Worm (Caenorhabditis elegans): ENCODE measurements around the gene sox-3.

DNA sequence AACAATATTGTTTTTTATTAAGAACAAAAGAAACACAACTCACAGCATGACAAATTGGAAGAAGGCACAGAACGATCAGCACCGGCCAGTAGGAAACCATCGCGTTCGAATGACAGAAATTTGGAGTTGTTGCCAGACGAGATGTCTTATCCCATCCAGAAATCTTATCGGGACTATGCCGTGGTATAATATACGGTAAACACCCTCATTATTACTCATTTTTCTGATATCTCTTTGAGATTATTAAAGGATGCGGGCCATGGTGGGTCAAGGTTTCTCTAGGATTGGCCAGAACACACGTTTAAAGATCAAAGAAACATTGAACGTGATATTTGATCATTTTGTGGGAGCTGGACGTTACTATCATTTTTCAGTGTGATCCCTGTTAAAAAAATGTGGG is 7.1 kb upstream of the sox-3 start, which contains the start of gene hch-1:
- no peak for TF ChIP-seq lin-13 (tag; optimal IDR thresholded peaks at IDR 0.05)
- no peak for TF ChIP-seq sem-2 (GFP tag; optimal IDR thresholded peaks at IDR 0.05)
- TF ChIP-seq ztf-11 (tag; optimal IDR thresholded peaks at IDR 0.05) = no peak
- no peak for TF ChIP-seq snpc-4 (tag; optimal IDR thresholded peaks at IDR 0.05)
- no peak for TF ChIP-seq drap-1 (GFP tag; optimal IDR thresholded peaks at IDR 0.05)
- TF ChIP-seq ces-1 (GFP tag; optimal IDR thresholded peaks at IDR 0.05) = no peak
- no peak for TF ChIP-seq nhr-12 (tag; optimal IDR thresholded peaks at IDR 0.05)

Data from whole organism, mixed stage, embryonic.